Worm (Caenorhabditis elegans): Measurements from ENCODE around the gene F25B4.7.

DNA sequence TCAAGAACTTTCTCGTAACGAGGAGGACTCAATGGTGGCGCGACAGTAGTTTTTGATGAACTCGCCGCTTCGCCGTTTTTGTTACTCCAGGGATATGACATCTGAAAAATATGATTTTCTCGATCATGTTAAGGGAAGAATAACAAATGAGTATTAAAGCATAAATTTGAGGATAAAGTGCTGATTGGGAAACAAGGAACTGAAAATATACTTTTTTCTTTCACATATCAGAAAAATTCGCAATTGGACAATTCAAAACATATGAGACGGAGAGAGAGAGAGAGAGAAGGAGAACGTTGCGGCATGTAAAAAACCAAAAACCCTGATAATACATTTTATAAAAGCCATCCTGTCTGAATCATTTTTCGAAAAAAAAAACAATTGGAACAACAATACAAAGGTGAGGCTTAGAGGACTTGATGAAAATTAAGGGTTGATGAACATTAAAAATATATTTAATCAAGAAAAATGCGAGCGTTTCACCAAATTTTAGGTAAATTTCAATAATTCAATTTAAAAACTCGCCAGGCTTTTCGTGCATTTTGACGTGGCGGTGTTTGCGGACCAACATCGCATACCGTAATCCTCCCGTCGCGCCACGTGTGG, 26.3 kb downstream of the F25B4.7 start, which contains the start of the genes mut-14 and C14C11.2:
- TF ChIP-seq dmd-6 (GFP tag; IDR thresholded peaks at IDR 0.05) (no peak), vab-7 (GFP tag; IDR thresholded peaks at IDR 0.05) (no peak), unc-130 (GFP tag; optimal IDR thresholded peaks at IDR 0.05) (no peak), zag-1 (tag; optimal IDR thresholded peaks at IDR 0.05) (no peak), nhr-41 (GFP tag; IDR thresholded peaks at IDR 0.05) (no peak), R02D3.7 (tag; optimal IDR thresholded peaks at IDR 0.05) (no peak), ztf-11 (tag; optimal IDR thresholded peaks at IDR 0.05) (no peak), nhr-48 (tag; optimal IDR thresholded peaks at IDR 0.05) (no peak)

Measured in whole organism, L4 larva.